Fruit fly (Drosophila melanogaster) whole organism, embryonic: ENCODE data around the gene Sgp.
A peak's percentile ranks its signal among the peaks of the same experiment; 100 is the strongest.

Source experiments
- Awh ChIP-seq: fragments of 200-800 bp; sonication (Bioruptor generic); IDR thresholded peaks from 2 replicates; pipeline ENCODE4, ENCODE4 v1.3.6; 2022; ENCODE audit warnings: missing biosample characterization, missing genetic modification characterization
- Bdp1 ChIP-seq: fragments of 200-800 bp; sonication (Bioruptor generic); optimal IDR thresholded peaks from 3 replicates; lab custom pipeline; 2016; ENCODE audit warnings: missing biosample characterization, missing genetic modification characterization
- Bgb ChIP-seq: fragments of 200-800 bp; sonication (Bioruptor generic); IDR thresholded peaks from 2 replicates; pipeline ENCODE4 v1.3.6; 2022; ENCODE audit warnings: missing biosample characterization, missing genetic modification characterization; ENCODE audit not compliant: partially characterized antibody
- CG14860 ChIP-seq: fragments of 200-800 bp; sonication (Bioruptor generic); IDR thresholded peaks from 3 replicates; pipeline ENCODE4 v1.3.6; 2022; ENCODE audit warnings: missing biosample characterization, missing genetic modification characterization; ENCODE audit not compliant: partially characterized antibody
- CG15479 ChIP-seq: fragments of 200-800 bp; sonication (Bioruptor generic); optimal IDR thresholded peaks from 3 replicates; lab custom pipeline; 2019; ENCODE audit warnings: missing biosample characterization, mild to moderate bottlenecking, missing genetic modification characterization, moderate library complexity
- CG16813 ChIP-seq: fragments of 200-800 bp; sonication (Bioruptor generic); IDR thresholded peaks from 3 replicates; pipeline ENCODE4 v1.3.6; 2022; ENCODE audit warnings: missing biosample characterization, missing genetic modification characterization; ENCODE audit not compliant: partially characterized antibody
- CG17359 ChIP-seq: fragments of 200-800 bp; sonication (Bioruptor generic); optimal IDR thresholded peaks from 3 replicates; lab custom pipeline; 2018; ENCODE audit warnings: missing biosample characterization, mild to moderate bottlenecking, missing genetic modification characterization, moderate library complexity
- CG42726 ChIP-seq: fragments of 200-800 bp; sonication (Bioruptor generic); IDR thresholded peaks from 2 replicates; pipeline ENCODE4 v1.3.6; 2022; ENCODE audit warnings: missing biosample characterization, missing genetic modification characterization; ENCODE audit not compliant: partially characterized antibody
- CG4282 ChIP-seq: fragments of 200-800 bp; sonication (Bioruptor generic); optimal IDR thresholded peaks from 2 replicates; lab custom pipeline; 2016; ENCODE audit warnings: missing biosample characterization, missing genetic modification characterization
- CG6791 ChIP-seq: fragments of 200-800 bp; sonication (Bioruptor generic); IDR thresholded peaks from 3 replicates; pipeline ENCODE4 v1.3.6; 2022; ENCODE audit warnings: missing biosample characterization, missing genetic modification characterization; ENCODE audit not compliant: partially characterized antibody
- CG7556 ChIP-seq: fragments of 200-800 bp; sonication (Bioruptor generic); optimal IDR thresholded peaks from 2 replicates; lab custom pipeline; 2017; ENCODE audit warnings: missing biosample characterization, mild to moderate bottlenecking, missing genetic modification characterization
- CG7963 ChIP-seq: fragments of 200-800 bp; sonication (Bioruptor generic); IDR thresholded peaks from 3 replicates; pipeline ENCODE4 v1.3.6; 2022; ENCODE audit warnings: missing biosample characterization, missing genetic modification characterization; ENCODE audit not compliant: partially characterized antibody
- CG9817 ChIP-seq: fragments of 200-800 bp; sonication (Bioruptor generic); optimal IDR thresholded peaks from 2 replicates; lab custom pipeline; 2018; ENCODE audit warnings: missing biosample characterization, mild to moderate bottlenecking, missing genetic modification characterization, moderate library complexity
- CTCF ChIP-seq: fragments of 200-800 bp; sonication (Bioruptor generic); optimal IDR thresholded peaks from 2 replicates; lab custom pipeline; 2017; ENCODE audit warnings: missing biosample characterization, mild to moderate bottlenecking, missing genetic modification characterization, moderate library complexity
- Dll ChIP-seq: fragments of 200-800 bp; sonication (Bioruptor generic); IDR thresholded peaks from 4 replicates; pipeline ENCODE4 v1.3.6; 2022; ENCODE audit warnings: missing biosample characterization, missing genetic modification characterization; ENCODE audit not compliant: partially characterized antibody
- HLH4C ChIP-seq: fragments of 200-800 bp; sonication (Bioruptor generic); IDR thresholded peaks from 3 replicates; pipeline ENCODE4 v1.3.6; 2022; ENCODE audit warnings: missing biosample characterization, missing genetic modification characterization; ENCODE audit not compliant: partially characterized antibody
- Hr78 ChIP-seq, 2 experiments: fragments of 200-800 bp in 1 of 2; fragments of >200 bp in 1 of 2; sonication (Bioruptor generic) in 1 of 2; optimal IDR thresholded peaks; 2 replicates each; lab custom pipeline; 2017 to 2019; ENCODE audit warnings: missing biosample characterization in 2 of 2, missing genetic modification characterization in 2 of 2, mild to moderate bottlenecking in 1 of 2, moderate library complexity in 1 of 2
- Opbp ChIP-seq: fragments of 200-800 bp; sonication (Bioruptor generic); IDR thresholded peaks from 3 replicates; pipeline ENCODE4 v1.3.6; 2022; ENCODE audit warnings: missing biosample characterization, missing genetic modification characterization; ENCODE audit not compliant: partially characterized antibody
- Rx ChIP-seq: fragments of 200-800 bp; sonication (Bioruptor generic); IDR thresholded peaks from 2 replicates; pipeline ENCODE4 v1.3.6; 2022; ENCODE audit warnings: missing biosample characterization, missing genetic modification characterization
- Scr ChIP-seq: fragments of 200-800 bp; sonication (Bioruptor generic); IDR thresholded peaks from 2 replicates; pipeline ENCODE4 v1.3.6; 2022; ENCODE audit warnings: missing biosample characterization, missing genetic modification characterization; ENCODE audit not compliant: partially characterized antibody
- Stat92E ChIP-seq, 3 experiments: fragments of >200 bp in 2 of 3; fragments of 200-800 bp in 1 of 3; sonication (Bioruptor generic) in 1 of 3; optimal IDR thresholded peaks; 2 replicates each; lab custom pipeline; 2017 to 2019; ENCODE audit warnings: missing biosample characterization in 3 of 3, missing genetic modification characterization in 3 of 3, mild to moderate bottlenecking in 1 of 3, moderate library complexity in 1 of 3
- Vsx1 ChIP-seq: fragments of 200-800 bp; sonication (Bioruptor generic); optimal IDR thresholded peaks from 2 replicates; lab custom pipeline; 2017; ENCODE audit warnings: missing biosample characterization, mild to moderate bottlenecking, missing genetic modification characterization, missing genetic modification reagents
- Xrp1 ChIP-seq: fragments of 200-800 bp; sonication (Bioruptor generic); IDR thresholded peaks from 2 replicates; pipeline ENCODE4 v1.3.6; 2022; ENCODE audit warnings: missing biosample characterization, missing genetic modification characterization
- amos ChIP-seq: fragments of 200-800 bp; sonication (Bioruptor generic); IDR thresholded peaks from 2 replicates; pipeline ENCODE4 v1.3.6; 2022; ENCODE audit warnings: missing biosample characterization, missing genetic modification characterization; ENCODE audit not compliant: partially characterized antibody
- bbx ChIP-seq: fragments of 200-800 bp; sonication (Bioruptor generic); IDR thresholded peaks from 2 replicates; pipeline ENCODE4 v1.3.6; 2022; ENCODE audit warnings: missing biosample characterization, missing genetic modification characterization; ENCODE audit not compliant: partially characterized antibody
- btn ChIP-seq: fragments of 200-800 bp; sonication (Bioruptor generic); optimal IDR thresholded peaks from 2 replicates; lab custom pipeline; 2016; ENCODE audit warnings: missing biosample characterization, missing genetic modification characterization
- crc ChIP-seq: fragments of 200-800 bp; sonication (Bioruptor generic); optimal IDR thresholded peaks from 2 replicates; lab custom pipeline; 2016; ENCODE audit warnings: missing biosample characterization, missing genetic modification characterization
- dimm ChIP-seq: fragments of 200-800 bp; sonication (Bioruptor generic); IDR thresholded peaks from 2 replicates; pipeline ENCODE4 v1.3.6; 2022; ENCODE audit warnings: missing biosample characterization, missing genetic modification characterization
- exex ChIP-seq: fragments of 200-800 bp; sonication (Bioruptor generic); optimal IDR thresholded peaks from 4 replicates; lab custom pipeline; 2018; ENCODE audit warnings: missing biosample characterization, mild to moderate bottlenecking, missing genetic modification characterization, moderate library complexity
- hb ChIP-seq: fragments of 200-800 bp; sonication (Bioruptor generic); IDR thresholded peaks from 3 replicates; pipeline ENCODE4 v1.3.6; 2022; ENCODE audit warnings: missing biosample characterization, missing genetic modification characterization; ENCODE audit not compliant: partially characterized antibody
- inv ChIP-seq: fragments of 200-800 bp; sonication (Bioruptor generic); IDR thresholded peaks from 2 replicates; pipeline ENCODE4 v1.3.6; 2022; ENCODE audit warnings: missing biosample characterization, missing genetic modification characterization; ENCODE audit not compliant: partially characterized antibody
- knrl ChIP-seq: fragments of 200-800 bp; sonication (Bioruptor generic); IDR thresholded peaks from 3 replicates; pipeline ENCODE4 v1.3.6; 2022; ENCODE audit warnings: missing biosample characterization, missing genetic modification characterization; ENCODE audit not compliant: partially characterized antibody
- lab ChIP-seq: fragments of 200-800 bp; sonication (Bioruptor generic); optimal IDR thresholded peaks from 3 replicates; lab custom pipeline; 2017; ENCODE audit warnings: missing biosample characterization, missing genetic modification characterization, mild to moderate bottlenecking, moderate library complexity, missing genetic modification reagents
- lov ChIP-seq, 2 experiments: fragments of 200-800 bp in 1 of 2; fragments of >200 bp in 1 of 2; sonication (Bioruptor generic) in 1 of 2; IDR thresholded peaks in 1 of 2; optimal IDR thresholded peaks in 1 of 2; 2 replicates in 1 of 2; 3 replicates in 1 of 2; pipeline versions ENCODE4 v1.3.6 to Lab custom; 2017 to 2022; ENCODE audit warnings: missing biosample characterization in 1 of 2, missing genetic modification characterization in 1 of 2
- mld ChIP-seq: fragments of 200-800 bp; sonication (Bioruptor generic); IDR thresholded peaks from 3 replicates; pipeline ENCODE4 v1.3.6; 2022; ENCODE audit warnings: missing biosample characterization, missing genetic modification characterization; ENCODE audit not compliant: partially characterized antibody
- nerfin-2 ChIP-seq: fragments of 200-800 bp; sonication (Bioruptor generic); IDR thresholded peaks from 2 replicates; pipeline ENCODE4 v1.3.6; 2022; ENCODE audit warnings: missing biosample characterization, missing genetic modification characterization; ENCODE audit not compliant: partially characterized antibody
- oc ChIP-seq: fragments of 200-800 bp; sonication (Bioruptor generic); optimal IDR thresholded peaks from 2 replicates; lab custom pipeline; 2018; ENCODE audit warnings: missing biosample characterization, mild to moderate bottlenecking, missing genetic modification characterization, moderate library complexity
- sd ChIP-seq: fragments of 200-800 bp; sonication (Bioruptor generic); optimal IDR thresholded peaks from 3 replicates; lab custom pipeline; 2018; ENCODE audit warnings: missing biosample characterization, mild to moderate bottlenecking, missing genetic modification characterization, moderate library complexity
- sens ChIP-seq: fragments of 200-800 bp; sonication (Bioruptor generic); peaks from one replicate; lab custom pipeline; 2016; ENCODE audit warnings: missing biosample characterization, missing genetic modification characterization
- sna ChIP-seq: fragments of 200-800 bp; sonication (Bioruptor generic); IDR thresholded peaks from 2 replicates; pipeline ENCODE4 v1.3.6; 2022; ENCODE audit warnings: missing biosample characterization, missing genetic modification characterization; ENCODE audit not compliant: partially characterized antibody
- tna ChIP-seq: fragments of 200-800 bp; sonication (Bioruptor generic); IDR thresholded peaks from 2 replicates; pipeline ENCODE4 v1.3.6; 2022; ENCODE audit warnings: missing biosample characterization, missing genetic modification characterization; ENCODE audit not compliant: partially characterized antibody
- vnd ChIP-seq: fragments of 200-800 bp; sonication (Bioruptor generic); IDR thresholded peaks from 3 replicates; pipeline ENCODE4 v1.3.6; 2022; ENCODE audit warnings: missing biosample characterization, missing genetic modification characterization; ENCODE audit not compliant: partially characterized antibody
- yki ChIP-seq: fragments of >200 bp; optimal IDR thresholded peaks from 3 replicates; lab custom pipeline; 2018

Gene Sgp

dm6 chr2L:8480825-8481224 is 38.7 kb upstream of the Sgp start:
- peak in 1 of 2 experiments; percentile 36 for TF ChIP-seq Hr78 (GFP tag; optimal IDR thresholded peaks at IDR 0.05; lab: Kevin White, UChicago)
- no peak for TF ChIP-seq crc (GFP tag; lab: Kevin White, UChicago)
- TF ChIP-seq CG7556 (GFP tag; lab: Kevin White, UChicago): no peak
- peak; percentile 42; the same call in 1 of the 2 replicates for TF ChIP-seq Awh
- TF ChIP-seq Vsx1 (GFP tag; lab: Kevin White, UChicago): peak; percentile 74
- no peak for TF ChIP-seq dimm (GFP tag; lab: Robert Waterston, UW)
- peak; percentile 72 for TF ChIP-seq oc

DNA sequence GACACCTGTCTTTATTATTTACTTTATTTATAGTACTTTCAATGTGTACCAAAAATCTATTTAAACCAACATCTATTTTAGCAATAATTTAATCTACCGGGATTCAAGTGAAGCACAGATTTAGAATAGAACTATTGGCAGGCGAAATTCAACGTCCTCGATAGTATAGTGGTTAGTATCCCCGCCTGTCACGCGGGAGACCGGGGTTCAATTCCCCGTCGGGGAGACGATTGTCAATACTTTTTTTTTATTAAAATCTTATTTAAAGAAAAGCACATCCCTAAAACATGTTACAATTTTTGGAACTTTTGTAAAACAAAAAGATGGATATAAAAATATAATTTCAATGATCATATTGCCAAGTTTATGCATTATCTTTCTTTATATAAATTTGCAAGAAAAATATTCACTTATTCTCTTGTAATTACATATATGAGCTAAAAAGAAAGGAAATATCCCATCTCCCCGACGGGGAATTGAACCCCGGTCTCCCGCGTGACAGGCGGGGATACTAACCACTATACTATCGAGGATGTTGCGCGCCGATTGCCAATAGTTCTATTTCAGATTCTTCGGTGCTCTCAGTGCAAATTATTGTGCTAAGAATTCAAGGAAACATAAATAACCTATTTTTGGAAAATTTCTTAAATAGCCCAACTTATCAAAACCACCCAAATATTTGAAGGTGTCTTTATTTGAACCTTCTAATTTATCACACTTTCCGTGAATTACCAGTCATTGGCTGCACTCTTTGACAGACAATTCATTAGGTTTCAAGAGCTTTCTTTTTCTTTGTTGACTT is 37.7 kb upstream of the Sgp start, which contains the start of gene CG43796:
Gene CG43796, plus strand, starts transcription at position 752 of the 802 bp plus-strand sequence.
- TF ChIP-seq sens: peak; percentile 81
- TF ChIP-seq HLH4C (GFP tag; lab: Robert Waterston, UW): peak; percentile 68
- TF ChIP-seq lab (GFP tag; lab: Kevin White, UChicago): no peak
- TF ChIP-seq amos (GFP tag; lab: Robert Waterston, UW): peak; percentile 69
- TF ChIP-seq Rx: no peak
- no peak for TF ChIP-seq yki
- peak; percentile 49; the same call in 1 of the 3 replicates for TF ChIP-seq vnd (GFP tag; lab: Robert Waterston, UW)
- 0 out of 2 replicates have a peak, but pooled peaks have one; percentile 14 for TF ChIP-seq Xrp1 (GFP tag; lab: Robert Waterston, UW)
- peak in 1 of 3 experiments; percentile 31 for TF ChIP-seq Stat92E (GFP tag; optimal IDR thresholded peaks at IDR 0.05; lab: Kevin White, UChicago)
- peak; percentile 58; the same call in 1 of the 2 replicates for TF ChIP-seq tna (GFP tag; lab: Robert Waterston, UW)
- TF ChIP-seq lov (optimal IDR thresholded peaks at IDR 0.05; lab: Kevin White, UChicago): no peak
- TF ChIP-seq lov (GFP tag; IDR thresholded peaks at IDR 0.05; lab: Robert Waterston, UW): no peak
- TF ChIP-seq mld (GFP tag; lab: Robert Waterston, UW): peak; percentile 76; the same call in 2 of the 3 replicates
- TF ChIP-seq CG15479 (GFP tag; lab: Kevin White, UChicago): peak; percentile 54
- peak; percentile 41 for TF ChIP-seq CG42726 (GFP tag; lab: Robert Waterston, UW)
- TF ChIP-seq bbx: peak; percentile 77
- peak; percentile 62; the same call in 2 of the 4 replicates for TF ChIP-seq Dll (GFP tag; lab: Robert Waterston, UW)
- 0 out of 3 replicates have a peak, but pooled peaks have one; percentile 50 for TF ChIP-seq hb (GFP tag; lab: Robert Waterston, UW)
- 0 out of 2 replicates have a peak, but pooled peaks have one; percentile 18 for TF ChIP-seq sna (GFP tag; lab: Robert Waterston, UW)
- no peak for TF ChIP-seq CG9817 (tag; lab: Kevin White, UChicago)
- peak; percentile 83 for TF ChIP-seq CG16813 (GFP tag; lab: Robert Waterston, UW)
- peak; percentile 65 for TF ChIP-seq Scr (GFP tag; lab: Robert Waterston, UW)
- TF ChIP-seq CG4282 (GFP tag; lab: Kevin White, UChicago): no peak
- TF ChIP-seq exex (tag; lab: Kevin White, UChicago): peak; percentile 22
- TF ChIP-seq CTCF: peak; percentile 26
- TF ChIP-seq Bgb (GFP tag; lab: Robert Waterston, UW): peak; percentile 68
- peak; percentile 87 for TF ChIP-seq CG6791 (GFP tag; lab: Robert Waterston, UW)
- TF ChIP-seq sd (tag; lab: Kevin White, UChicago): peak; percentile 0
- TF ChIP-seq btn (GFP tag; lab: Kevin White, UChicago): no peak
- TF ChIP-seq inv (GFP tag; lab: Robert Waterston, UW): peak; percentile 43; the same call in 1 of the 2 replicates
- TF ChIP-seq knrl (GFP tag; lab: Robert Waterston, UW): peak; percentile 51; the same call in 1 of the 3 replicates
- peak; percentile 65; the same call in 1 of the 3 replicates for TF ChIP-seq CG7963 (GFP tag; lab: Robert Waterston, UW)
- TF ChIP-seq CG17359 (tag; lab: Kevin White, UChicago): no peak
- peak; percentile 51; the same call in 1 of the 2 replicates for TF ChIP-seq nerfin-2 (GFP tag; lab: Robert Waterston, UW)
- peak; percentile 97 for TF ChIP-seq Bdp1 (GFP tag; lab: Kevin White, UChicago)
- peak; percentile 60 for TF ChIP-seq CG14860 (GFP tag; lab: Robert Waterston, UW)
- TF ChIP-seq Opbp (GFP tag; lab: Robert Waterston, UW): peak; percentile 73; the same call in 2 of the 3 replicates
